Worm (Caenorhabditis elegans) whole organism, L1 larva: ENCODE measurements around the gene K09E2.1.

Source experiments
- C34B4.2 ChIP-seq: sonication (generic microtip); optimal IDR thresholded peaks from 2 replicates; lab custom pipeline; 2017; ENCODE audit warnings: mild to moderate bottlenecking, missing genetic modification characterization, missing compliant biosample characterization
- blmp-1 ChIP-seq: fragments of 150-350 bp; optimal IDR thresholded peaks from 2 replicates; lab custom pipeline; 2014; ENCODE audit warnings: missing biosample characterization, missing genetic modification characterization
- elt-2 ChIP-seq: sonication (generic microtip); optimal IDR thresholded peaks from 2 replicates; lab custom pipeline; 2016; ENCODE audit warnings: missing genetic modification characterization, mild to moderate bottlenecking, inconsistent platforms, missing compliant biosample characterization, missing genetic modification reagents
- fkh-4 ChIP-seq: sonication (generic microtip); optimal IDR thresholded peaks from 2 replicates; lab custom pipeline; 2016; ENCODE audit warnings: missing compliant biosample characterization, missing genetic modification characterization, borderline replicate concordance
- mdl-1 ChIP-seq, 2 experiments: fragments of 150-350 bp; optimal IDR thresholded peaks; 2 replicates each; lab custom pipeline; 2014 to 2017; ENCODE audit warnings: missing biosample characterization in 2 of 2, missing genetic modification characterization in 2 of 2, inconsistent platforms in 1 of 2
- nhr-237 ChIP-seq: fragments of 150-350 bp; optimal IDR thresholded peaks from 2 replicates; lab custom pipeline; 2014; ENCODE audit warnings: missing biosample characterization, missing genetic modification characterization
- nhr-28 ChIP-seq: fragments of 150-350 bp; optimal IDR thresholded peaks from 2 replicates; lab custom pipeline; 2014; ENCODE audit warnings: missing biosample characterization, missing genetic modification characterization
- pag-3 ChIP-seq: sonication (generic microtip); optimal IDR thresholded peaks from 2 replicates; lab custom pipeline; 2017; ENCODE audit warnings: missing genetic modification characterization, mild to moderate bottlenecking, missing compliant biosample characterization, antibody characterized with exemption, borderline replicate concordance; ENCODE audit not compliant: insufficient read depth
- unc-130 ChIP-seq: fragments of 150-350 bp; optimal IDR thresholded peaks from 2 replicates; lab custom pipeline; 2017; ENCODE audit warnings: missing biosample characterization, missing genetic modification characterization, inconsistent platforms
- unc-62 ChIP-seq: fragments of 150-350 bp; optimal IDR thresholded peaks from 2 replicates; lab custom pipeline; 2014; ENCODE audit warnings: missing biosample characterization, missing genetic modification reagents, missing genetic modification characterization
- ztf-11 ChIP-seq, 2 experiments: sonication (generic microtip); optimal IDR thresholded peaks; 2 replicates each; lab custom pipeline; 2016 to 2017; ENCODE audit warnings: missing genetic modification characterization in 2 of 2, missing biosample characterization in 1 of 2, missing compliant biosample characterization in 1 of 2

DNA sequence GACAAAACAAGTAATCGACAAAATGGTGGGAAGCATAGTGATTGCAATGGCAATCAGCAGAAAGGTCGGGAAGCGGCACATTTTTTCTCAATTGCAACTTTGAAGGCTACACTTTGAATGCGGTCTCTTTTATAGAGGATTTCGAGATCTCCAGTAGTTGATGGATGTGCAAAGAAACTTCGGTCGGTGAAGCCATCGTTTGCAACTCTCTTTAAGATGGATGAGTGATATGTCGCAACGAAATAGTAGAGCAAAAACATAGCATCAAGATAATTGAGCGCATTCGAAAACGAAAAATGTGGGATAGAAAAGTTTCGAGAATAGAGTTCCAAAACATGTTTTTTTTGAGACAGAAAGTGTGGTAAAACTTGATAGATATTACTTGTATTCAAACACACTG, 45.6 kb downstream of the K09E2.1 start, which contains the start of gene EGAP4.1:
- TF ChIP-seq mdl-1 (tag; optimal IDR thresholded peaks at IDR 0.05; lab: Kevin White, UChicago) (no peak), nhr-237 (no peak), nhr-28 (tag; lab: Kevin White, UChicago) (no peak), unc-62 (GFP tag; lab: Kevin White, UChicago) (no peak), fkh-4 (no peak), unc-130 (tag; lab: Kevin White, UChicago) (no peak), ztf-11 (tag; optimal IDR thresholded peaks at IDR 0.05; lab: Kevin White, UChicago) (no peak), pag-3 (no peak), C34B4.2 (no peak), elt-2 (tag; lab: Kevin White, UChicago) (no peak), blmp-1 (tag; lab: Kevin White, UChicago) (no peak)
